In genomic region chr2L:1568631-1569030, dm6 we compare ENCODE assay signal across 4 fruit fly cellular contexts.
TF ChIP-seq lines count a peak whose summit lies in the region.

No protein-coding gene starts in this region.

- TF ChIP-seq CTCF in whole organism, embryonic (GFP tag; optimal IDR thresholded peaks at IDR 0.05; lab: Kevin White, UChicago), result no peak

TF ChIP-seq in whole organism, embryonic, 481 proteins besides CTCF, POLR2A, EP300 and RAD21 (continues in another document):
- TF ChIP-seq dysf (GFP tag; IDR thresholded peaks at IDR 0.05; lab: Robert Waterston, UW) (peak; percentile 47; the same call in 1 of the 3 replicates), CG16815 (GFP tag; optimal IDR thresholded peaks at IDR 0.05; lab: Kevin White, UChicago) (no peak), CG6813 (GFP tag; optimal IDR thresholded peaks at IDR 0.05; lab: Kevin White, UChicago) (peak; percentile 36), sd (tag; optimal IDR thresholded peaks at IDR 0.05; lab: Kevin White, UChicago) (peak; percentile 17), Xrp1 (GFP tag; IDR thresholded peaks at IDR 0.05; lab: Robert Waterston, UW) (0 out of 2 replicates have a peak, but pooled peaks have one; percentile 29), CG17328 (GFP tag; IDR thresholded peaks at IDR 0.05; lab: Robert Waterston, UW) (peak; percentile 19; the same call in 1 of the 2 replicates), CG11093 (GFP tag; IDR thresholded peaks at IDR 0.05; lab: Robert Waterston, UW) (no peak), tll (GFP tag; optimal IDR thresholded peaks at IDR 0.05; lab: Kevin White, UChicago) (no peak), Rx (GFP tag; IDR thresholded peaks at IDR 0.05; lab: Robert Waterston, UW) (0 out of 2 replicates have a peak, but pooled peaks have one; percentile 5), slbo (GFP tag; IDR thresholded peaks at IDR 0.05; lab: Robert Waterston, UW) (0 out of 2 replicates have a peak, but pooled peaks have one; percentile 10), Meics (GFP tag; optimal IDR thresholded peaks at IDR 0.05; lab: Kevin White, UChicago) (peak; percentile 2), Hr51 (GFP tag; optimal IDR thresholded peaks at IDR 0.05; lab: Kevin White, UChicago) (peak in 1 of 2 experiments; percentile 36), wor (GFP tag; IDR thresholded peaks at IDR 0.05; lab: Robert Waterston, UW) (no peak), sens (GFP tag; lab: Kevin White, UChicago) (peak; percentile 54), Oli (tag; optimal IDR thresholded peaks at IDR 0.05; lab: Kevin White, UChicago) (peak; percentile 5), CG2712 (tag; optimal IDR thresholded peaks at IDR 0.05; lab: Kevin White, UChicago) (peak; percentile 14), CG7357 (GFP tag; IDR thresholded peaks at IDR 0.05; lab: Robert Waterston, UW) (no peak), CoRest (tag; optimal IDR thresholded peaks at IDR 0.05; lab: Kevin White, UChicago) (peak; percentile 15), gsb-n (tag; optimal IDR thresholded peaks at IDR 0.05; lab: Kevin White, UChicago) (peak; percentile 19), row (GFP tag; IDR thresholded peaks at IDR 0.05; lab: Robert Waterston, UW) (peak; percentile 48), CG11504 (tag; optimal IDR thresholded peaks at IDR 0.05; lab: Kevin White, UChicago) (peak; percentile 53)

TF ChIP-seq in whole organism, prepupa, 60 proteins besides CTCF, POLR2A, EP300 and RAD21 (continues in another document):
- TF ChIP-seq Eip93F (GFP tag; optimal IDR thresholded peaks at IDR 0.05; lab: Kevin White, UChicago), result no peak
- peak; percentile 34 for TF ChIP-seq Blimp-1 (GFP tag; optimal IDR thresholded peaks at IDR 0.05; lab: Kevin White, UChicago)
- peak; percentile 31 for TF ChIP-seq Sox14 (GFP tag; optimal IDR thresholded peaks at IDR 0.05; lab: Kevin White, UChicago)
- peak; percentile 27 for TF ChIP-seq CG7368 (GFP tag; optimal IDR thresholded peaks at IDR 0.05; lab: Kevin White, UChicago)
- 0 out of 2 replicates have a peak, but pooled peaks have one; percentile 18 for TF ChIP-seq CG11294 (GFP tag; IDR thresholded peaks at IDR 0.05; lab: Robert Waterston, UW)
- TF ChIP-seq dac (GFP tag; optimal IDR thresholded peaks at IDR 0.05; lab: Kevin White, UChicago), result no peak
- peak; percentile 48 for TF ChIP-seq CG32006 (GFP tag; optimal IDR thresholded peaks at IDR 0.05; lab: Kevin White, UChicago)
- no peak for TF ChIP-seq Lpt (GFP tag; optimal IDR thresholded peaks at IDR 0.05; lab: Kevin White, UChicago)
- no peak for TF ChIP-seq CG11762 (GFP tag; optimal IDR thresholded peaks at IDR 0.05; lab: Kevin White, UChicago; ENCODE audit: insufficient read depth)
- TF ChIP-seq CG1621 (tag; optimal IDR thresholded peaks at IDR 0.05; lab: Kevin White, UChicago), result no peak
- TF ChIP-seq CG8319 (GFP tag; optimal IDR thresholded peaks at IDR 0.05; lab: Kevin White, UChicago), result peak; percentile 20
- no peak for TF ChIP-seq vri (GFP tag; optimal IDR thresholded peaks at IDR 0.05; lab: Kevin White, UChicago)
- TF ChIP-seq Eip78C (GFP tag; lab: Kevin White, UChicago), result peak; percentile 82
- peak; percentile 24 for TF ChIP-seq Ets21C (GFP tag; optimal IDR thresholded peaks at IDR 0.05; lab: Kevin White, UChicago)
- peak; percentile 51 for TF ChIP-seq esn (GFP tag; optimal IDR thresholded peaks at IDR 0.05; lab: Kevin White, UChicago)
- no peak for TF ChIP-seq net (GFP tag; optimal IDR thresholded peaks at IDR 0.05; lab: Kevin White, UChicago)
- peak; percentile 49 for TF ChIP-seq Smox (GFP tag; optimal IDR thresholded peaks at IDR 0.05; lab: Kevin White, UChicago)
- peak; percentile 45 for TF ChIP-seq OdsH (GFP tag; optimal IDR thresholded peaks at IDR 0.05; lab: Kevin White, UChicago)
- peak; percentile 54 for TF ChIP-seq Hr39 (GFP tag; optimal IDR thresholded peaks at IDR 0.05; lab: Kevin White, UChicago)
- TF ChIP-seq Hr4 (GFP tag; optimal IDR thresholded peaks at IDR 0.05; lab: Kevin White, UChicago), result peak; percentile 14
- TF ChIP-seq lz (GFP tag; optimal IDR thresholded peaks at IDR 0.05; lab: Kevin White, UChicago), result peak; percentile 44
- no peak for TF ChIP-seq ss (GFP tag; optimal IDR thresholded peaks at IDR 0.05; lab: Kevin White, UChicago)
- peak; percentile 46 for TF ChIP-seq acj6 (GFP tag; optimal IDR thresholded peaks at IDR 0.05; lab: Kevin White, UChicago)
- TF ChIP-seq Met (GFP tag; optimal IDR thresholded peaks at IDR 0.05; lab: Kevin White, UChicago), result peak; percentile 64

TF ChIP-seq in whole organism, pupa, 21 proteins besides CTCF, POLR2A, EP300 and RAD21:
- TF ChIP-seq CG34367 (tag; optimal IDR thresholded peaks at IDR 0.05; lab: Kevin White, UChicago) (no peak), fd96Ca (GFP tag; IDR thresholded peaks at IDR 0.05; lab: Robert Waterston, UW) (0 out of 3 replicates have a peak, but pooled peaks have one; percentile 7), Pif1A (GFP tag; optimal IDR thresholded peaks at IDR 0.05; lab: Kevin White, UChicago) (no peak), CG14655 (GFP tag; optimal IDR thresholded peaks at IDR 0.05; lab: Kevin White, UChicago) (peak; percentile 17), Pif1B (GFP tag; optimal IDR thresholded peaks at IDR 0.05; lab: Kevin White, UChicago) (peak; percentile 41), CG10348 (GFP tag; IDR thresholded peaks at IDR 0.05; lab: Robert Waterston, UW) (no peak), CG8159 (tag; optimal IDR thresholded peaks at IDR 0.05; lab: Kevin White, UChicago) (no peak), Snoo (tag; optimal IDR thresholded peaks at IDR 0.05; lab: Kevin White, UChicago) (peak; percentile 43), rn (GFP tag; IDR thresholded peaks at IDR 0.05; lab: Robert Waterston, UW) (no peak), CG15710 (tag; optimal IDR thresholded peaks at IDR 0.05; lab: Kevin White, UChicago) (no peak), CG8301 (tag; optimal IDR thresholded peaks at IDR 0.05; lab: Kevin White, UChicago) (peak; percentile 24), CG12605 (GFP tag; IDR thresholded peaks at IDR 0.05; lab: Robert Waterston, UW) (no peak), CG4496 (GFP tag; IDR thresholded peaks at IDR 0.05; lab: Robert Waterston, UW) (no peak), CG9948 (tag; optimal IDR thresholded peaks at IDR 0.05; lab: Kevin White, UChicago) (no peak), EcR (GFP tag; optimal IDR thresholded peaks at IDR 0.05; lab: Kevin White, UChicago) (no peak), gl (tag; optimal IDR thresholded peaks at IDR 0.05; lab: Kevin White, UChicago) (no peak), CG32121 (GFP tag; IDR thresholded peaks at IDR 0.05; lab: Robert Waterston, UW) (no peak), CG17806 (tag; optimal IDR thresholded peaks at IDR 0.05; lab: Kevin White, UChicago) (no peak), Ets98B (GFP tag; IDR thresholded peaks at IDR 0.05; lab: Robert Waterston, UW) (0 out of 2 replicates have a peak, but pooled peaks have one; percentile 11), CG13204 (GFP tag; optimal IDR thresholded peaks at IDR 0.05; lab: Kevin White, UChicago) (no peak)

TF ChIP-seq in whole organism, wandering third instar larva, 38 proteins besides CTCF, POLR2A, EP300 and RAD21:
- no peak for TF ChIP-seq ey (GFP tag; optimal IDR thresholded peaks at IDR 0.05; lab: Kevin White, UChicago)
- peak; percentile 17 for TF ChIP-seq fru (GFP tag; optimal IDR thresholded peaks at IDR 0.05; lab: Kevin White, UChicago)
- no peak for TF ChIP-seq Jra (GFP tag; optimal IDR thresholded peaks at IDR 0.05; lab: Kevin White, UChicago)
- TF ChIP-seq rgr (GFP tag; optimal IDR thresholded peaks at IDR 0.05; lab: Kevin White, UChicago), result no peak
- no peak for TF ChIP-seq Mio (GFP tag; optimal IDR thresholded peaks at IDR 0.05; lab: Kevin White, UChicago)
- peak; percentile 27 for TF ChIP-seq h (GFP tag; optimal IDR thresholded peaks at IDR 0.05; lab: Kevin White, UChicago)
- TF ChIP-seq Vsx2 (GFP tag; optimal IDR thresholded peaks at IDR 0.05; lab: Kevin White, UChicago; ENCODE audit: partially characterized antibody), result no peak
- no peak for TF ChIP-seq jim (GFP tag; optimal IDR thresholded peaks at IDR 0.05; lab: Kevin White, UChicago)
- no peak for TF ChIP-seq psq (GFP tag; optimal IDR thresholded peaks at IDR 0.05; lab: Kevin White, UChicago)
- TF ChIP-seq woc (GFP tag; optimal IDR thresholded peaks at IDR 0.05; lab: Kevin White, UChicago), result no peak

Comparison
In these comparisons a context has a peak if more than half of its experiments do, and no peak if none do; other contexts are left out.
1. Of the 7 proteins assayed by ChIP-seq in both whole organism, embryonic and whole organism, prepupa: peak only in whole organism, embryonic: none; only in whole organism, prepupa: Hr39; in both: Blimp-1 and Sox102F; in neither: 4.